Worm (Caenorhabditis elegans) whole organism, L1 larva: ENCODE measurements around the gene txt-2.

Experiments
- aly-2 ChIP-seq: fragments of 150-350 bp; optimal IDR thresholded peaks from 2 replicates; lab custom pipeline; 2014; ENCODE audit warnings: missing biosample characterization, missing genetic modification characterization
- ama-1 ChIP-seq: fragments of 150-350 bp; optimal IDR thresholded peaks from 2 replicates; lab custom pipeline; 2014
- blmp-1 ChIP-seq: fragments of 150-350 bp; optimal IDR thresholded peaks from 2 replicates; lab custom pipeline; 2014; ENCODE audit warnings: missing biosample characterization, missing genetic modification characterization
- dpl-1 ChIP-seq, 3 experiments: fragments of 150-350 bp in 2 of 3; sonication (generic microtip) in 1 of 3; optimal IDR thresholded peaks; 2 replicates each; lab custom pipeline; 2014 to 2017; ENCODE audit warnings: missing biosample characterization in 3 of 3, missing genetic modification characterization in 3 of 3, missing genetic modification reagents in 3 of 3
- dsc-1 ChIP-seq: sonication (generic microtip); optimal IDR thresholded peaks from 2 replicates; lab custom pipeline; 2016; ENCODE audit warnings: mild to moderate bottlenecking, missing genetic modification characterization, missing compliant biosample characterization
- efl-1 ChIP-seq, 4 experiments: fragments of 150-350 bp; optimal IDR thresholded peaks in 3 of 4; peaks in 1 of 4; 1 replicate in 1 of 4; 2 replicates in 3 of 4; lab custom pipeline; 2014; ENCODE audit warnings: missing biosample characterization in 2 of 4, missing genetic modification characterization in 2 of 4, missing genetic modification reagents in 2 of 4
- efl-3 ChIP-seq: fragments of 200-800 bp; sonication (Bioruptor generic); optimal IDR thresholded peaks from 2 replicates; lab custom pipeline; 2018; ENCODE audit warnings: mild to moderate bottlenecking, missing genetic modification characterization, missing compliant biosample characterization
- elt-2 ChIP-seq: sonication (generic microtip); optimal IDR thresholded peaks from 2 replicates; lab custom pipeline; 2016; ENCODE audit warnings: missing genetic modification characterization, mild to moderate bottlenecking, inconsistent platforms, missing compliant biosample characterization, missing genetic modification reagents
- fkh-10 ChIP-seq: sonication (generic microtip); optimal IDR thresholded peaks from 2 replicates; lab custom pipeline; 2017; ENCODE audit warnings: missing biosample characterization, missing genetic modification reagents, missing genetic modification characterization
- fkh-8 ChIP-seq: sonication (generic microtip); optimal IDR thresholded peaks from 2 replicates; lab custom pipeline; 2016; ENCODE audit warnings: mild to moderate bottlenecking, missing genetic modification characterization, missing compliant biosample characterization
- hpl-2 ChIP-seq: fragments of 150-350 bp; optimal IDR thresholded peaks from 2 replicates; lab custom pipeline; 2014; ENCODE audit warnings: missing biosample characterization, missing genetic modification reagents, missing genetic modification characterization
- irx-1 ChIP-seq: sonication (generic microtip); optimal IDR thresholded peaks from 2 replicates; lab custom pipeline; 2016; ENCODE audit warnings: missing genetic modification characterization, missing compliant biosample characterization
- lin-13 ChIP-seq: fragments of 150-350 bp; optimal IDR thresholded peaks from 2 replicates; lab custom pipeline; 2014; ENCODE audit warnings: missing biosample characterization, missing genetic modification reagents, missing genetic modification characterization
- lin-14 ChIP-seq: fragments of 200-800 bp; sonication (Bioruptor generic); optimal IDR thresholded peaks from 2 replicates; lab custom pipeline; 2018; ENCODE audit warnings: mild to moderate bottlenecking, missing genetic modification characterization, moderate library complexity, missing compliant biosample characterization
- lin-35 ChIP-seq, 2 experiments: fragments of 150-350 bp; optimal IDR thresholded peaks; 2 replicates each; lab custom pipeline; 2014; ENCODE audit warnings: missing biosample characterization in 2 of 2, missing genetic modification characterization in 2 of 2, missing genetic modification reagents in 2 of 2
- lsy-2 ChIP-seq, 2 experiments: fragments of 150-350 bp; optimal IDR thresholded peaks; 2 replicates each; lab custom pipeline; 2014; ENCODE audit warnings: missing biosample characterization in 2 of 2, missing genetic modification characterization in 2 of 2
- mdl-1 ChIP-seq, 2 experiments: fragments of 150-350 bp; optimal IDR thresholded peaks; 2 replicates each; lab custom pipeline; 2014 to 2017; ENCODE audit warnings: missing biosample characterization in 2 of 2, missing genetic modification characterization in 2 of 2, inconsistent platforms in 1 of 2
- mef-2 ChIP-seq: fragments of 150-350 bp; optimal IDR thresholded peaks from 2 replicates; lab custom pipeline; 2014; ENCODE audit warnings: missing biosample characterization, missing genetic modification characterization
- nhr-11 ChIP-seq: fragments of 150-350 bp; optimal IDR thresholded peaks from 2 replicates; lab custom pipeline; 2014; ENCODE audit warnings: missing biosample characterization, missing genetic modification characterization
- nhr-12 ChIP-seq: sonication (generic microtip); optimal IDR thresholded peaks from 2 replicates; lab custom pipeline; 2017; ENCODE audit warnings: missing biosample characterization, missing genetic modification characterization
- nhr-19 ChIP-seq: fragments of 200-800 bp; sonication (Bioruptor generic); conservative IDR thresholded peaks from 2 replicates; pipeline ENCODE4 v1.3.6; 2022; ENCODE audit warnings: missing genetic modification characterization, missing compliant biosample characterization
- nhr-20 ChIP-seq: sonication (generic microtip); optimal IDR thresholded peaks from 2 replicates; lab custom pipeline; 2016; ENCODE audit warnings: mild to moderate bottlenecking, missing genetic modification characterization, missing compliant biosample characterization
- nhr-28 ChIP-seq: fragments of 150-350 bp; optimal IDR thresholded peaks from 2 replicates; lab custom pipeline; 2014; ENCODE audit warnings: missing biosample characterization, missing genetic modification characterization
- nhr-71 ChIP-seq: sonication (generic microtip); optimal IDR thresholded peaks from 2 replicates; lab custom pipeline; 2016; ENCODE audit warnings: mild to moderate bottlenecking, missing genetic modification characterization, moderate library complexity, missing compliant biosample characterization
- nhr-77 ChIP-seq: fragments of 150-350 bp; optimal IDR thresholded peaks from 2 replicates; lab custom pipeline; 2014; ENCODE audit warnings: missing biosample characterization, missing genetic modification characterization
- nhr-90 ChIP-seq: sonication (generic microtip); optimal IDR thresholded peaks from 2 replicates; lab custom pipeline; 2016; ENCODE audit warnings: mild to moderate bottlenecking, missing genetic modification characterization, missing compliant biosample characterization; ENCODE audit not compliant: poor library complexity
- pax-3 ChIP-seq: fragments of 200-800 bp; sonication (Bioruptor generic); optimal IDR thresholded peaks from 2 replicates; lab custom pipeline; 2018; ENCODE audit warnings: mild to moderate bottlenecking, missing genetic modification characterization, moderate library complexity, missing compliant biosample characterization
- rnt-1 ChIP-seq: sonication (generic microtip); optimal IDR thresholded peaks from 2 replicates; lab custom pipeline; 2016; ENCODE audit warnings: mild to moderate bottlenecking, missing genetic modification characterization, moderate library complexity, missing compliant biosample characterization
- snpc-4 ChIP-seq: fragments of 150-350 bp; optimal IDR thresholded peaks from 2 replicates; lab custom pipeline; 2014; ENCODE audit warnings: missing biosample characterization, missing genetic modification characterization
- snu-23 ChIP-seq: sonication (generic microtip); optimal IDR thresholded peaks from 2 replicates; lab custom pipeline; 2016; ENCODE audit warnings: missing genetic modification characterization, missing compliant biosample characterization
- sox-4 ChIP-seq: sonication (generic microtip); optimal IDR thresholded peaks from 2 replicates; lab custom pipeline; 2016; ENCODE audit warnings: missing genetic modification characterization, missing compliant biosample characterization
- swsn-7 ChIP-seq: sonication (generic microtip); optimal IDR thresholded peaks from 2 replicates; lab custom pipeline; 2016; ENCODE audit warnings: missing genetic modification characterization, missing compliant biosample characterization
- tbx-2 ChIP-seq: sonication (generic microtip); optimal IDR thresholded peaks from 2 replicates; lab custom pipeline; 2016; ENCODE audit warnings: missing genetic modification characterization, missing compliant biosample characterization
- unc-30 ChIP-seq: sonication (generic microtip); optimal IDR thresholded peaks from 2 replicates; lab custom pipeline; 2017; ENCODE audit warnings: missing biosample characterization, missing genetic modification characterization
- unc-86 ChIP-seq: sonication (generic microtip); optimal IDR thresholded peaks from 2 replicates; lab custom pipeline; 2016; ENCODE audit warnings: missing genetic modification characterization, missing compliant biosample characterization
- unc-98 ChIP-seq: fragments of 200-800 bp; sonication (Bioruptor generic); IDR thresholded peaks from 2 replicates; pipeline ENCODE4 v1.3.6; 2022; ENCODE audit warnings: missing genetic modification characterization, missing compliant biosample characterization
- vab-15 ChIP-seq: sonication (generic microtip); optimal IDR thresholded peaks from 2 replicates; lab custom pipeline; 2017; ENCODE audit warnings: missing genotype, mild to moderate bottlenecking, missing genetic modification characterization, missing compliant biosample characterization
- zag-1 ChIP-seq: fragments of 150-350 bp; optimal IDR thresholded peaks from 2 replicates; lab custom pipeline; 2014; ENCODE audit warnings: missing biosample characterization, missing genetic modification characterization
- ztf-4 ChIP-seq: fragments of 150-350 bp; optimal IDR thresholded peaks from 2 replicates; lab custom pipeline; 2014; ENCODE audit warnings: missing biosample characterization, missing genetic modification characterization

txt-2 gene

DNA sequence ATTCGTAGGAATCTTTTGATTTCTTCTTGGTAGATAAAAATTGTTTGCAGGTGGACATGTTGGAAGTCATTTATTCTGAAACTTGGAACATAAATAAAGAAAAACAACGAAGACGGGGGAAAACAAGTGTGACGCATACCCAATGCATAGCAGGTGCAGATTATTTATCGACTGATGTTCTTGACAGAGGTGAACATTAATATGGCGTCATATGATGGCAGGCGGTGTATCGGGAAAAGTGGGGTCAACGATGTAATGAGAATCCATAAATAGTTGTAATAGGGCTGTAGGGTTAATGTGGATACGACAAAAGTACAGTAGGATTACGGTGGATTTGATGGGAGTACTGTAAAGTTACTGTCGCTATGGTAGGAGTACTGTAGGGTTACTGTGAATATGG, at the start of gene txt-2:
Gene txt-2 (minus strand): TSS at position 214 of the 400 bp plus-strand sequence.
- TF ChIP-seq tbx-2 (tag; lab: Kevin White, UChicago): no peak

DNA sequence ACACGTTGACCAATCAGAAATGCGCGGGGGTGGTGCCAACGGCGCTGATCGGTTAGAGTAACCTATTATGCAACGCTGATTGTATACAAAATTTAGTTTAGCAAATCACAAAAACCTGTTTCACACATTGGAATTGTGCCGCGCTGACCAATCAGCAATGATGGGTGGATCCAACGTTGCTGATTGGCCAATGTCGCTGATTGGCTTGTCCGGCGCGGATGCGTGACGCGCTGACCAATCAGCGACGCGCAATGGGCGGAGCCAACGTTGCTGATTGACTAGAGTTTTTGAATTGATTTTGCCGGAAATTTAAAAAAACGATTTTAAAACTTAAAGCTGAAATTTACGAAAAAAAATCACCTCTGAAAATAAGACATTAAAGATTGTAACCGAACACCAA, 45.0 kb upstream of the txt-2 start:
- TF ChIP-seq elt-2 (tag; lab: Kevin White, UChicago) (no peak), ama-1 (lab: Kevin White, UChicago) (no peak), aly-2 (tag; lab: Kevin White, UChicago) (no peak), mdl-1 (tag; optimal IDR thresholded peaks at IDR 0.05; lab: Kevin White, UChicago) (no peak)

DNA sequence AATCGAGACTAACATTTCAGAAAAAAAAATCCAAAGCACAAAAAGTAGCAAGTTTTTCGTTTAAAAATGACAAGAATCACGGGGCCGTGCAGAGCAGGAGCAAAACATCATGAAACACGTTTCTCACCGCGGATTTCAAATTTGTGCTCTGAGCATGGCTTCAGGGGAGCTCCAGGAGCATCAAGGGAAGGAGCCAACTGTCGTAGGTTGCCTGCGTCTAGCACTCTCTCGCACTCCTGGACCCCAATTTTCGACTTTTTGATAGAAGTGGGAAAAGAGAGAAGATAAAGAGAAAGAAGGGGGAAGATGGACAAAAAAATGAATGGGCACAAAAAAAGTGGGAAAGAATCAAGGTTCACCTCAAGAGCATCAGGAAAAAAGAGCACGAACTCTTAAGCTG, 44.5 kb upstream of the txt-2 start:
- TF ChIP-seq lsy-2 (tag; optimal IDR thresholded peaks at IDR 0.05; lab: Kevin White, UChicago): peak; percentile 19 to 41
- TF ChIP-seq snu-23 (GFP tag; lab: Kevin White, UChicago): peak; percentile 35
- peak; percentile 78 for TF ChIP-seq rnt-1
- no peak for TF ChIP-seq sox-4
- no peak for TF ChIP-seq nhr-28 (tag; lab: Kevin White, UChicago)
- TF ChIP-seq vab-15 (tag; lab: Kevin White, UChicago): no peak
- TF ChIP-seq lin-35 (GFP tag; optimal IDR thresholded peaks at IDR 0.05; lab: Kevin White, UChicago): peak in 1 of 2 experiments; percentile 17
- TF ChIP-seq nhr-11 (tag; lab: Kevin White, UChicago): no peak
- no peak for TF ChIP-seq snpc-4 (tag; lab: Kevin White, UChicago)
- peak; percentile 77 for TF ChIP-seq lin-14 (GFP tag; lab: Kevin White, UChicago)
- TF ChIP-seq unc-30 (tag; lab: Kevin White, UChicago): no peak
- peak in 1 of 2 experiments; percentile 21 for TF ChIP-seq efl-1 (optimal IDR thresholded peaks at IDR 0.05; lab: Kevin White, UChicago)
- peak; percentile 30 to 78 for TF ChIP-seq efl-1 (GFP tag; optimal IDR thresholded peaks at IDR 0.05 in 1 of 2; lab: Kevin White, UChicago)
- TF ChIP-seq nhr-71: peak; percentile 74
- TF ChIP-seq zag-1 (tag; lab: Kevin White, UChicago): no peak
- TF ChIP-seq nhr-19 (GFP tag; lab: Robert Waterston, UW): peak; percentile 54

- TF ChIP-seq pax-3 (tag; lab: Kevin White, UChicago) (peak; percentile 47), irx-1 (tag; lab: Kevin White, UChicago) (no peak), hpl-2 (no peak), fkh-8 (tag; lab: Kevin White, UChicago) (peak; percentile 61), nhr-71 (peak; percentile 3), dsc-1 (tag; lab: Kevin White, UChicago) (peak; percentile 85), nhr-19 (GFP tag; lab: Robert Waterston, UW) (no peak), fkh-10 (GFP tag; lab: Kevin White, UChicago) (no peak), nhr-20 (tag; lab: Kevin White, UChicago) (no peak), nhr-28 (tag; lab: Kevin White, UChicago) (no peak)
- TF ChIP-seq, all 84 proteins: peak for 4
Observed at ce11 chrV:283953-284352, 43.7 kb upstream of the txt-2 start.

DNA sequence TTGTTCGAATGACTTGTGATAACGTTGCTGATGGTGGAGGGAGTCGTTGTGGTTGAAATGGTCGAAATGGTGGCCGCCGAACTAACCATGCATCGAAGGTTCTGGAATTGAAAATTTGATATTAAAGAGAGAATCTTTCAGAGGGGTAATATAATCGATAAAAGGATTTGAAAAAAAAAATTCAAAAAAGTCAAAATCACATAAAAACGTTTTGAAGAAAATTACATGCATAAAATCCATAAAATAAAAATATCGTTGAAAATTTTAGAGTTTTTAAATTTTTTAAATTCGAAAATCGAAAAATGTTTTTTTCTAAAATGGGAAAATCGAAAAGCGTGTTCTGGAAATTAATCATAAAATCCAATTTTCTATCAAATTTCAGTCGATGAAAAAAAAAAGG, 41.3 kb upstream of the txt-2 start, which contains the start of gene npr-5:
Gene npr-5 (minus strand): TSS at position 101 of the 400 bp plus-strand sequence.
- TF ChIP-seq mef-2 (tag; lab: Kevin White, UChicago) (no peak), swsn-7 (tag; lab: Kevin White, UChicago) (no peak), unc-98 (no peak), snu-23 (GFP tag; lab: Kevin White, UChicago) (no peak), dpl-1 (GFP tag; optimal IDR thresholded peaks at IDR 0.05; lab: Kevin White, UChicago) (no peak), dsc-1 (tag; lab: Kevin White, UChicago) (no peak), irx-1 (tag; lab: Kevin White, UChicago) (no peak), nhr-20 (tag; lab: Kevin White, UChicago) (no peak), sox-4 (no peak), efl-3 (no peak), aly-2 (tag; lab: Kevin White, UChicago) (no peak), nhr-19 (GFP tag; lab: Robert Waterston, UW) (no peak), fkh-8 (tag; lab: Kevin White, UChicago) (no peak), unc-86 (no peak), ztf-4 (tag; lab: Kevin White, UChicago) (no peak), nhr-77 (no peak), lin-13 (no peak), nhr-12 (no peak), nhr-90 (tag; lab: Kevin White, UChicago) (no peak), blmp-1 (tag; lab: Kevin White, UChicago) (no peak)
